Worm (Caenorhabditis elegans): ENCODE results near the gene Y54G2A.28.

Gene Y54G2A.28

DNA sequence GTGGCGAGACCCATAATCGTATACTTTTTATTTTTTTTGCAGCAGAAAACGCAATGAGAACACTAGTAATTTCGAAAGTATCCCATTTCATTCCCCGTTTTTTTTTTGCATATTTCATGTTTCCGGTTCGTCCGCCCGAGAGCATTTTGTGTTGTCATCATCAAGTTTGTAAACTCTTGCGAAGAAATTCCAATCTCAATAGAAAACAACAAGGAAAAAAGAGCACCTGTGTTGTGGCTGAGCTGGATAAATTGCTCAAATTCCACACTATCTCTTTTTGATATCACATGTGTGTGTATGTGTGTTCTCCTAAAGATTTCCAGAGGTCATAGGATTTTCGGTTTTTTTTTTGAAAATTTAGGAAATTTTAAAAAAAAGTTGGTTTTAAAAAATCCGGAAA is 19.8 kb upstream of the Y54G2A.28 start (continued):
- no peak for TF ChIP-seq nhr-179 (tag; optimal IDR thresholded peaks at IDR 0.05)
- TF ChIP-seq nhr-120 (GFP tag; IDR thresholded peaks at IDR 0.05): no peak
- TF ChIP-seq T26A5.8 (tag; optimal IDR thresholded peaks at IDR 0.05): peak; percentile 24
- peak; percentile 66 for TF ChIP-seq dpff-1 (tag; optimal IDR thresholded peaks at IDR 0.05)
- peak; percentile 63 for TF ChIP-seq zim-3 (tag; optimal IDR thresholded peaks at IDR 0.05)
- no peak for TF ChIP-seq tbp1 (GFP tag; optimal IDR thresholded peaks at IDR 0.05)
- no peak for TF ChIP-seq akir-1 (GFP tag; optimal IDR thresholded peaks at IDR 0.05)
- TF ChIP-seq nfya-2 (GFP tag; IDR thresholded peaks at IDR 0.05): no peak
- no peak; the same call in 1 of the 2 replicates for TF ChIP-seq nfyb-1 (GFP tag; IDR thresholded peaks at IDR 0.05)
- no peak for TF ChIP-seq F39B2.1 (GFP tag; IDR thresholded peaks at IDR 0.05)
- peak; percentile 38 for TF ChIP-seq nhr-27 (tag; optimal IDR thresholded peaks at IDR 0.05)
- TF ChIP-seq sdz-38 (tag; optimal IDR thresholded peaks at IDR 0.05): no peak

DNA sequence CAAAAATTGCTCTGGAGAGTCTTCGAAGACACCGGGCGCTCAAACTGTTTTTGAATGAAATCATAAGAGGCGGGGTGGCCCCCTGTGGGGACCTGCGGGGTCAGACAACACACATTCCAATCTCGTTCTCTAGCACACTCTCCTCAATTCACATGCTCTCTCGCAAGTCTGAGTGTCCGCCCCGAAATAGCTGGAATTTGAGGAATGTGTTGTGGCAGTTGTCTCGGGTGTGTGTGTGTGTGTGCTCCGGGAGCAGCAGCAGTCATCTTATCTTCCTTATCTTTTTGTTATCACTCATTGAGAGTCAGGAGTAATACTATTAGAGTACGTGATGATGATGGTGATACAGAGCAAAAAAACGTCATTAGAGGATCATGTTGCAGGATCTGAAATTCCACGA is 17.7 kb upstream of the Y54G2A.28 start:
- TF ChIP-seq ztf-6 (GFP tag; IDR thresholded peaks at IDR 0.05): 0 out of 2 replicates have a peak, but pooled peaks have one; percentile 18
- peak; percentile 53 for TF ChIP-seq zfh-2 (GFP tag; conservative IDR thresholded peaks at IDR 0.05)
- TF ChIP-seq hmg-1.2 (GFP tag; IDR thresholded peaks at IDR 0.05): peak; percentile 33; the same call in 1 of the 2 replicates
- TF ChIP-seq fkh-3 (tag; optimal IDR thresholded peaks at IDR 0.05): no peak
- TF ChIP-seq Y53F4B.3 (GFP tag; IDR thresholded peaks at IDR 0.05): no peak

DNA sequence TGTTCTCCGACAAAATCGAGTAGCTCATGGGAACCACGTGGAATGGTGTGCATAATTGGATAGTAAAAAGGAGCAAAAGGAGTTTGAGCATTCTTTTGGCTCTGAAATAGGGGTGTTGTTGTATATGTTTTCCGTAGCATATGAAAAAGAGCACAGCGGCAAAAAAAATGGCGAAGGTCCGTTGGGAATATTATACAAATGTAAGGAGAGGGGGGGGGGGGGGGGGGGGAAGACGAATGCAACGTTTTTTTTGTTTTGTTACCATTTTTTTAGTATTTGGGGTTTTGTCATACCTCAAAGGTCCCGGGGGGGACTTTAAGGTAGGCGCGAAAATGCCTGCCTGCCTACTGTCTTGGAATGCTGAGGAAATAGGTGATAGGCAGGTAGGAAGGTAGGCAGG is 16.6 kb upstream of the Y54G2A.28 start, which contains the start of gene ndnf-1:
TSS of gene ndnf-1 (minus strand) at position 101 of the 400 bp plus-strand sequence.
- TF ChIP-seq nhr-179 (tag; optimal IDR thresholded peaks at IDR 0.05) (no peak), ceh-40 (GFP tag; IDR thresholded peaks at IDR 0.05) (no peak), him-1 (tag; optimal IDR thresholded peaks at IDR 0.05) (no peak), snpc-1.1 (tag; optimal IDR thresholded peaks at IDR 0.05; ENCODE audit: insufficient read depth) (no peak), T07F8.4 (tag; optimal IDR thresholded peaks at IDR 0.05) (no peak), pha-4 (tag; optimal IDR thresholded peaks at IDR 0.05) (no peak), F22D6.2 (tag; optimal IDR thresholded peaks at IDR 0.05) (no peak), attf-5 (GFP tag; optimal IDR thresholded peaks at IDR 0.05) (no peak), lir-1 (GFP tag; conservative IDR thresholded peaks at IDR 0.05) (no peak), zfh-2 (GFP tag; conservative IDR thresholded peaks at IDR 0.05) (no peak), madf-3 (GFP tag; IDR thresholded peaks at IDR 0.05) (no peak), B0035.1 (tag; optimal IDR thresholded peaks at IDR 0.05) (no peak), F55B11.4 (tag; optimal IDR thresholded peaks at IDR 0.05; ENCODE audit: borderline replicate concordance, insufficient read depth) (no peak), aptf-2 (GFP tag; conservative IDR thresholded peaks at IDR 0.05) (no peak), nfyb-1 (GFP tag; IDR thresholded peaks at IDR 0.05) (no peak), T26A5.8 (tag; optimal IDR thresholded peaks at IDR 0.05) (no peak), madf-6 (GFP tag; IDR thresholded peaks at IDR 0.05) (no peak), ztf-6 (GFP tag; IDR thresholded peaks at IDR 0.05) (no peak), let-526 (GFP tag; IDR thresholded peaks at IDR 0.05) (no peak), attf-3 (GFP tag; conservative IDR thresholded peaks at IDR 0.05) (no peak)

DNA sequence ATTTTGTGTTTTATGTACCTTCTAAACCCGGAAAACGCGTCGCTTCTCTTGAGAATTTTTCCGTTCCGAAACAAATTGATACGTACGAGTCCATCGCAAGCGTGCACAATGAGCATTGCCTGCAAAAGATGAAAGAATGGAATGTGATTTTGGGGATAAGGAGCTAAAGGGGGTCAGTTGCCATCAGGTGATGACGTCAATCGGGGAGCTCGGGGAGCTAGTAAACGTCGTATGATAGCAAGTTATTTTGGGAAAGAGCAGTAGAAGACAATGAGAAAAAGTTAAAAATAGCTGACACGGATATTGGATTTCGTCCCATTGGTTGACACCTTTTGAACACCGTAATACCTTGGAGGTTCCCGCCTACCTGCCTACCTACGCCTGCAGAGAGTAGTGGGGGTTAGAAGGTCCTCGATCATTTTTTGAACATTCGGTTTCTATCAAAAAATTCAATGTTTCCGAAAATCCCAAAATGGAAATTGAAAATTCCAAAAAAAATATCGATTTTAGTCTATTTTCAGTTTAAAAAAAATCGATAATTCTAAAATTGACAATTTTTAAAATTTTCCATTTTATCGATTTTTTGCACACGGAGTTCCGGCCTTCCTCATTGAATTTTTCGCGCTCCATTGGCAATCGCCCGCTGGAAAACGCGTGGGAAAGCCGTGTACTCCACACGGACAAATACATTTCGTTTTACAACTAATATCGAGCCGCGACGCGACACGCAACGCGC is 13.8 kb upstream of the Y54G2A.28 start:
- TF ChIP-seq unc-62 (GFP tag; optimal IDR thresholded peaks at IDR 0.05) (no peak), nhr-179 (tag; optimal IDR thresholded peaks at IDR 0.05) (no peak), Y95B8A.8 (GFP tag; IDR thresholded peaks at IDR 0.05) (no peak), mes-4 (tag; optimal IDR thresholded peaks at IDR 0.05) (no peak), nfya-1 (tag; optimal IDR thresholded peaks at IDR 0.05; ENCODE audit: borderline replicate concordance, insufficient read depth) (no peak), dox-1 (GFP tag; IDR thresholded peaks at IDR 0.05) (no peak), ceh-58 (GFP tag; IDR thresholded peaks at IDR 0.05) (no peak), madf-6 (GFP tag; IDR thresholded peaks at IDR 0.05) (no peak), B0261.1 (tag; optimal IDR thresholded peaks at IDR 0.05) (no peak), chd-7 (tag; optimal IDR thresholded peaks at IDR 0.05) (no peak), atf-7 (tag; optimal IDR thresholded peaks at IDR 0.05) (no peak), let-526 (GFP tag; IDR thresholded peaks at IDR 0.05) (no peak), egl-44 (GFP tag; IDR thresholded peaks at IDR 0.05) (no peak), akir-1 (GFP tag; optimal IDR thresholded peaks at IDR 0.05) (no peak), Y67H2A.10 (GFP tag; conservative IDR thresholded peaks at IDR 0.05) (no peak), attf-3 (GFP tag; conservative IDR thresholded peaks at IDR 0.05) (no peak)
